Worm (Caenorhabditis elegans) whole organism, young adult: ENCODE data around the gene F45E1.4.

Source experiments
- F10E7.11 ChIP-seq: sonication (generic microtip); optimal IDR thresholded peaks from 2 replicates; lab custom pipeline; 2017; ENCODE audit warnings: mild to moderate bottlenecking, missing genetic modification characterization, moderate library complexity, missing compliant biosample characterization
- F37B4.10 ChIP-seq: fragments of 200-800 bp; sonication (Bioruptor generic); IDR thresholded peaks from 2 replicates; pipeline ENCODE4 v1.3.6; 2022; ENCODE audit warnings: missing genetic modification characterization, missing compliant biosample characterization
- F52B5.7 ChIP-seq: sonication (generic microtip); optimal IDR thresholded peaks from 2 replicates; lab custom pipeline; 2016; ENCODE audit warnings: mild to moderate bottlenecking, missing genetic modification characterization, missing compliant biosample characterization
- F57C9.4 ChIP-seq: sonication (generic microtip); optimal IDR thresholded peaks from 2 replicates; lab custom pipeline; 2017; ENCODE audit warnings: mild to moderate bottlenecking, missing genetic modification characterization, missing compliant biosample characterization
- T07F8.4 ChIP-seq: sonication (generic microtip); optimal IDR thresholded peaks from 2 replicates; lab custom pipeline; 2016; ENCODE audit warnings: mild to moderate bottlenecking, missing genetic modification characterization, moderate library complexity, missing compliant biosample characterization
- ZK185.1 ChIP-seq: sonication (generic microtip); optimal IDR thresholded peaks from 2 replicates; lab custom pipeline; 2016; ENCODE audit warnings: mild to moderate bottlenecking, missing genetic modification characterization, missing compliant biosample characterization; ENCODE audit not compliant: poor library complexity, severe bottlenecking
- ama-1 ChIP-seq, 3 experiments: fragments of 150-350 bp in 1 of 3; sonication (generic microtip) in 2 of 3; optimal IDR thresholded peaks; 2 replicates each; lab custom pipeline; 2014 to 2018; ENCODE audit warnings: missing biosample characterization in 2 of 3, missing genetic modification characterization in 2 of 3, missing genetic modification reagents in 2 of 3
- atf-7 ChIP-seq: sonication (generic microtip); optimal IDR thresholded peaks from 2 replicates; lab custom pipeline; 2017; ENCODE audit warnings: mild to moderate bottlenecking, missing genetic modification characterization, missing compliant biosample characterization
- athp-1 ChIP-seq: sonication (generic microtip); optimal IDR thresholded peaks from 2 replicates; lab custom pipeline; 2017; ENCODE audit warnings: mild to moderate bottlenecking, missing genetic modification characterization, missing compliant biosample characterization
- attf-5 ChIP-seq: fragments of 200-800 bp; sonication (Bioruptor generic); optimal IDR thresholded peaks from 2 replicates; lab custom pipeline; 2018; ENCODE audit warnings: mild to moderate bottlenecking, missing genetic modification characterization, missing compliant biosample characterization
- cebp-1 ChIP-seq, 2 experiments: fragments of 200-800 bp in 1 of 2; sonication (Bioruptor generic) in 1 of 2; sonication (generic microtip) in 1 of 2; IDR thresholded peaks in 1 of 2; optimal IDR thresholded peaks in 1 of 2; 2 replicates each; pipeline versions ENCODE4 v1.3.6 to Lab custom; 2017 to 2022; ENCODE audit warnings: missing compliant biosample characterization in 2 of 2, missing genetic modification characterization in 2 of 2, mild to moderate bottlenecking in 1 of 2, missing genetic modification reagents in 1 of 2, moderate library complexity in 1 of 2
- ceh-27 ChIP-seq: fragments of 200-800 bp; sonication (Bioruptor generic); optimal IDR thresholded peaks from 2 replicates; lab custom pipeline; 2018; ENCODE audit warnings: mild to moderate bottlenecking, missing genetic modification characterization, moderate library complexity, missing compliant biosample characterization
- ceh-79 ChIP-seq: sonication (generic microtip); optimal IDR thresholded peaks from 2 replicates; lab custom pipeline; 2017; ENCODE audit warnings: mild to moderate bottlenecking, missing genetic modification characterization, missing compliant biosample characterization
- chd-7 ChIP-seq: sonication (generic microtip); optimal IDR thresholded peaks from 2 replicates; lab custom pipeline; 2016; ENCODE audit warnings: mild to moderate bottlenecking, missing genetic modification characterization, moderate library complexity, missing compliant biosample characterization
- dpff-1 ChIP-seq: sonication (generic microtip); optimal IDR thresholded peaks from 2 replicates; lab custom pipeline; 2017; ENCODE audit warnings: mild to moderate bottlenecking, missing genetic modification characterization, missing compliant biosample characterization
- egrh-3 ChIP-seq: fragments of 200-800 bp; sonication (Bioruptor generic); IDR thresholded peaks from 2 replicates; pipeline ENCODE4 v1.3.6; 2022; ENCODE audit warnings: missing genetic modification reagents, missing genetic modification characterization, missing compliant biosample characterization
- ekl-4 ChIP-seq: fragments of 200-800 bp; sonication (Bioruptor generic); IDR thresholded peaks from 2 replicates; pipeline ENCODE4 v1.3.6; 2022; ENCODE audit warnings: missing genetic modification reagents, missing genetic modification characterization, missing compliant biosample characterization
- hmg-20 ChIP-seq: fragments of 200-800 bp; sonication (Bioruptor generic); IDR thresholded peaks from 2 replicates; pipeline ENCODE4 v1.3.6; 2022; ENCODE audit warnings: missing genetic modification reagents, missing genetic modification characterization, missing compliant biosample characterization
- hsf-1 ChIP-seq: fragments of 200-800 bp; sonication (Bioruptor generic); IDR thresholded peaks from 2 replicates; pipeline ENCODE4 v1.3.6; 2022; ENCODE audit warnings: missing genetic modification reagents, missing genetic modification characterization, missing compliant biosample characterization
- lag-1 ChIP-seq: fragments of 200-800 bp; sonication (Bioruptor generic); IDR thresholded peaks from 2 replicates; pipeline ENCODE4 v1.3.6; 2022; ENCODE audit warnings: missing genetic modification reagents, missing genetic modification characterization, missing compliant biosample characterization
- lin-26 ChIP-seq: fragments of 200-800 bp; sonication (Bioruptor generic); IDR thresholded peaks from 2 replicates; pipeline ENCODE4 v1.3.6; 2022; ENCODE audit warnings: missing genetic modification reagents, missing genetic modification characterization, missing compliant biosample characterization
- lin-40 ChIP-seq: sonication (generic microtip); optimal IDR thresholded peaks from 2 replicates; lab custom pipeline; 2016; ENCODE audit warnings: missing genetic modification characterization, mild to moderate bottlenecking, missing compliant biosample characterization, missing genotype, missing genetic modification reagents
- lir-1 ChIP-seq: fragments of 200-800 bp; sonication (Bioruptor generic); conservative IDR thresholded peaks from 2 replicates; pipeline ENCODE4 v1.3.6; 2022; ENCODE audit warnings: missing genetic modification reagents, missing genetic modification characterization, missing compliant biosample characterization
- madf-10 ChIP-seq: sonication (generic microtip); optimal IDR thresholded peaks from 2 replicates; lab custom pipeline; 2016; ENCODE audit warnings: mild to moderate bottlenecking, missing genetic modification characterization, missing compliant biosample characterization
- madf-3 ChIP-seq: fragments of 200-800 bp; sonication (Bioruptor generic); IDR thresholded peaks from 2 replicates; pipeline ENCODE4 v1.3.6; 2022; ENCODE audit warnings: missing genetic modification reagents, missing genetic modification characterization, missing compliant biosample characterization
- madf-8 ChIP-seq: fragments of 200-800 bp; sonication (Bioruptor generic); conservative IDR thresholded peaks from 2 replicates; pipeline ENCODE4 v1.3.6; 2022; ENCODE audit warnings: missing genetic modification reagents, missing genetic modification characterization, missing compliant biosample characterization
- mcd-1 ChIP-seq: fragments of 200-800 bp; sonication (Bioruptor generic); IDR thresholded peaks from 2 replicates; pipeline ENCODE4 v1.3.6; 2022; ENCODE audit warnings: missing genetic modification reagents, missing genetic modification characterization, missing compliant biosample characterization
- mel-28 ChIP-seq: sonication (generic microtip); optimal IDR thresholded peaks from 2 replicates; lab custom pipeline; 2016; ENCODE audit warnings: borderline replicate concordance, mild to moderate bottlenecking, missing genetic modification characterization, missing compliant biosample characterization
- nhr-27 ChIP-seq: fragments of 200-800 bp; sonication (Bioruptor generic); optimal IDR thresholded peaks from 2 replicates; lab custom pipeline; 2018; ENCODE audit warnings: mild to moderate bottlenecking, missing genetic modification characterization, moderate library complexity, missing compliant biosample characterization
- nhr-80 ChIP-seq: sonication (generic microtip); optimal IDR thresholded peaks from 2 replicates; lab custom pipeline; 2016; ENCODE audit warnings: missing genetic modification characterization, missing compliant biosample characterization
- nhr-90 ChIP-seq: sonication (generic microtip); optimal IDR thresholded peaks from 2 replicates; lab custom pipeline; 2016; ENCODE audit warnings: missing genotype, mild to moderate bottlenecking, missing genetic modification characterization, missing compliant biosample characterization
- pbrm-1 ChIP-seq: fragments of 200-800 bp; sonication (Bioruptor generic); IDR thresholded peaks from 2 replicates; pipeline ENCODE4 v1.3.6; 2022; ENCODE audit warnings: missing genetic modification reagents, missing genetic modification characterization, missing compliant biosample characterization
- pha-4 ChIP-seq: fragments of 150-350 bp; sonication (generic microtip); optimal IDR thresholded peaks from 2 replicates; lab custom pipeline; 2014; ENCODE audit warnings: missing biosample characterization, missing genetic modification reagents, missing genetic modification characterization
- rcor-1 ChIP-seq: fragments of 200-800 bp; sonication (Bioruptor generic); IDR thresholded peaks from 2 replicates; pipeline ENCODE4 v1.3.6; 2022; ENCODE audit warnings: missing genetic modification reagents, missing genetic modification characterization, missing compliant biosample characterization
- sea-2 ChIP-seq: fragments of 200-800 bp; sonication (Bioruptor generic); IDR thresholded peaks from 2 replicates; pipeline ENCODE4 v1.3.6; 2022; ENCODE audit warnings: missing genetic modification characterization, missing compliant biosample characterization
- somi-1 ChIP-seq: fragments of 200-800 bp; sonication (Bioruptor generic); optimal IDR thresholded peaks from 2 replicates; lab custom pipeline; 2018; ENCODE audit warnings: mild to moderate bottlenecking, missing genetic modification characterization, missing compliant biosample characterization
- tbp1 ChIP-seq: fragments of 200-800 bp; sonication (Bioruptor generic); optimal IDR thresholded peaks from 2 replicates; lab custom pipeline; 2018; ENCODE audit warnings: mild to moderate bottlenecking, missing genetic modification characterization, missing compliant biosample characterization
- tlf-1 ChIP-seq: fragments of 200-800 bp; sonication (Bioruptor generic); optimal IDR thresholded peaks from 2 replicates; lab custom pipeline; 2018; ENCODE audit warnings: mild to moderate bottlenecking, missing genetic modification characterization, missing compliant biosample characterization
- zim-3 ChIP-seq: sonication (generic microtip); optimal IDR thresholded peaks from 2 replicates; lab custom pipeline; 2017; ENCODE audit warnings: mild to moderate bottlenecking, missing genetic modification characterization, moderate library complexity, missing compliant biosample characterization
- ztf-18 ChIP-seq: sonication (generic microtip); optimal IDR thresholded peaks from 2 replicates; lab custom pipeline; 2016; ENCODE audit warnings: missing genotype, mild to moderate bottlenecking, missing genetic modification characterization, missing compliant biosample characterization
- ztf-22 ChIP-seq: fragments of 200-800 bp; sonication (Bioruptor generic); optimal IDR thresholded peaks from 2 replicates; lab custom pipeline; 2018; ENCODE audit warnings: mild to moderate bottlenecking, missing genetic modification characterization, moderate library complexity, missing compliant biosample characterization
- ztf-26 ChIP-seq: sonication (generic microtip); optimal IDR thresholded peaks from 2 replicates; lab custom pipeline; 2017; ENCODE audit warnings: missing genetic modification characterization, missing compliant biosample characterization
- ztf-3 ChIP-seq: fragments of 200-800 bp; sonication (Bioruptor generic); optimal IDR thresholded peaks from 2 replicates; lab custom pipeline; 2018; ENCODE audit warnings: mild to moderate bottlenecking, missing genetic modification characterization, missing compliant biosample characterization

Gene F45E1.4

DNA sequence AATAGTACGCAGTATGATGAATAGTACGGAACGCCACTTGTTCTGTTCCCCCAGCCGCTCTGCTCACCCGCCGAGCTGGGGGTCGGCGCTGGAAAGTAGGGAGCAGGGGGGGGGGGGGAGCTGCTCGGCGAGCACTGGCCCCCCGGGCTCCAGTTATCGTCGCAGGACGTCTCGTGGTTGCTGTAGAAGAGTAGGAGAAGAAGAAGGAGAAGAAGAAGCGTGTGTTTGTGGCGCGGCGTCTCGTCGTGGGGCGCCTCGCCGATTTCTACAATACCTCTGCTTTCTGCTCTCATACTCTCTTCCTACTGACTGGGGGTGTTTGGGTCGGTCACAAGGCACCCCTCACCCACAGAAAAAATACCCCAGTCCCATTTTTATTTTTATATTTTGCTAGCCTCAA, 31.5 kb downstream of the F45E1.4 start (continued):
- TF ChIP-seq attf-5 (peak; percentile 40), F52B5.7 (tag; lab: Kevin White, UChicago) (peak; percentile 29), nhr-90 (tag; lab: Kevin White, UChicago) (no peak), lag-1 (0 out of 2 replicates have a peak, but pooled peaks have one; percentile 13), lir-1 (GFP tag; lab: Robert Waterston, UW) (0 out of 2 replicates have a peak, but pooled peaks have one; percentile 17), lin-26 (GFP tag; lab: Robert Waterston, UW) (peak; percentile 75; the same call in 1 of the 2 replicates), egrh-3 (GFP tag; lab: Robert Waterston, UW) (peak; percentile 100), ceh-27 (GFP tag; lab: Kevin White, UChicago) (no peak)

DNA sequence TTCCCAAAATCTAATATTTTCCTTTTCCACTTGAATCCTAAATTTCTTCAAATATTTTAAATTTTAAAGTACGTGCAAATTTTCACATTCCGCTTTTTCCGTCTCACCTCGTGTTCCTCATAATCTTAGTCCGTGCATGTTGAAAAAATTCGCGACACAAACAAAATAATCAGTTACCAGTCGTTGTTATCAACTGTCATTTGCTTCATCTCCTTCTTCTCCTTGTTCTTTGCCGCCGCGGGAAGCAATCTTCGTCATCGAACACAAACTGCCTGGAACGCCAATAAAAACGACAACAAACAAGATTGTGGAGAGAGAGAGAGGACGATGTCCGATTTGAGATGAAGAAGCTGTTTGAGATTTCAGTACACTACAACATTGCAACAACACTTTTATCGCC, 32.0 kb downstream of the F45E1.4 start, which contains the start of gene C34D10.5:
C34D10.5 (plus strand) TSS at position 269 of the 400 bp plus-strand sequence.
- peak; percentile 35 for TF ChIP-seq pha-4 (tag; lab: Kevin White, UChicago)
- peak; percentile 26 for TF ChIP-seq nhr-80 (tag; lab: Kevin White, UChicago)
- no peak for TF ChIP-seq mel-28 (tag; lab: Kevin White, UChicago)

DNA sequence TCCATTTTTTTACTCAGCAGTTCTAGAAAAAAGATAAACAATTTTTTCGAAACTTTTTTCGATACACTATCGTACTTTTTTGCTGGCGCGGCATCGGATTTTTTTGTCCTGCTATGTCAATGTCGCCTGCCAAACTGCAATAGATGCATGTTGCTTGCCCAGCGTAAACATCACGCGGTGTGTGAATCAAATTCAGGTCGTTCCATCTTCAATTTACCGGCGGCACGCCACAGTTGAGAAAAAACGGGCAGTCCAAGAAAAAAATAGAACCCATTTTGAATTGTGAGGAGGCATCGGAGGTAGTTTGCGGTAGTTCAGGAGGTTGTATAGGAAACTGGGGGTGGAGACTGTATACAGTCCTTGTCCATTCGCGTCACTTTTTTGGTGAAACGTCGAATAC, 32.7 kb downstream of the F45E1.4 start:
- TF ChIP-seq dpff-1 (tag; lab: Kevin White, UChicago) (no peak), tbp1 (GFP tag; lab: Kevin White, UChicago) (peak; percentile 18), somi-1 (GFP tag; lab: Kevin White, UChicago) (peak; percentile 32), F57C9.4 (tag; lab: Kevin White, UChicago) (no peak), ztf-18 (tag; lab: Kevin White, UChicago) (no peak), ztf-26 (peak; percentile 53), sea-2 (no peak), F10E7.11 (tag; lab: Kevin White, UChicago) (no peak), chd-7 (tag; lab: Kevin White, UChicago) (no peak), T07F8.4 (tag; lab: Kevin White, UChicago) (no peak), ama-1 (optimal IDR thresholded peaks at IDR 0.05; lab: Kevin White, UChicago) (peak; percentile 24), ama-1 (GFP tag; optimal IDR thresholded peaks at IDR 0.05; lab: Kevin White, UChicago) (no peak), cebp-1 (GFP tag; IDR thresholded peaks at IDR 0.05; lab: Robert Waterston, UW) (no peak), cebp-1 (tag; optimal IDR thresholded peaks at IDR 0.05; lab: Kevin White, UChicago) (peak; percentile 34), ceh-79 (tag; lab: Kevin White, UChicago) (no peak), pbrm-1 (GFP tag; lab: Robert Waterston, UW) (0 out of 2 replicates have a peak, but pooled peaks have one; percentile 20), lin-40 (tag; lab: Kevin White, UChicago) (no peak), ceh-27 (GFP tag; lab: Kevin White, UChicago) (peak; percentile 26)
- TF ChIP-seq, all 124 proteins: peak for 7

DNA sequence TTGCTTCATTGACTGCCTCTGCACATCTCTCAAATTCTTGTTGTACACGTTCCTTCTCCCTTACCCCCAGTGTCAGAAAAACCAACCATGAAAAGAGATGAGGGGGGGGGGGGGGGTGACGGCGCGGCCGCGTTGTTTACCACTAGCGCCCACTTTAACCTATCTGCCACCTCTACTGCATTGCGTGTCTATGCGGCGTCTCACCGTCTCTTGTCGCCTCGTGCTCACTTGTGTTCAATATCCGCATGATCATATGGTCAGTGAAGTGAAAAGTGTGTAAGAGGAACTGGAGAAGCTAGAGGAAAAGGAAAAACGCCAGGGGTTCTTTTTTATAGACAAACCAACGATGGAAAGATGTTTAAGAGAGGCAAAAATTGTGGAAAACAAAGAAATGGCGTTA, 33.9 kb downstream of the F45E1.4 start:
- TF ChIP-seq atf-7 (tag; lab: Kevin White, UChicago): peak; percentile 89
- TF ChIP-seq zim-3 (tag; lab: Kevin White, UChicago): peak; percentile 30
- TF ChIP-seq ZK185.1 (tag; lab: Kevin White, UChicago): peak; percentile 58
- TF ChIP-seq madf-8 (GFP tag; lab: Robert Waterston, UW): no peak
- TF ChIP-seq madf-10 (tag; lab: Kevin White, UChicago): peak; percentile 70
- TF ChIP-seq tlf-1 (GFP tag; lab: Kevin White, UChicago): peak; percentile 45
- TF ChIP-seq nhr-27: no peak
- 0 out of 2 replicates have a peak, but pooled peaks have one; percentile 26 for TF ChIP-seq F37B4.10 (GFP tag; lab: Robert Waterston, UW)
- peak; percentile 58 for TF ChIP-seq mcd-1 (GFP tag; lab: Robert Waterston, UW)
- TF ChIP-seq ztf-22: peak; percentile 74
- peak; percentile 29 for TF ChIP-seq ceh-79 (tag; lab: Kevin White, UChicago)
- peak; percentile 83 for TF ChIP-seq ztf-3 (GFP tag; lab: Kevin White, UChicago)
- peak; percentile 43; the same call in 1 of the 2 replicates for TF ChIP-seq rcor-1 (GFP tag; lab: Robert Waterston, UW)
- peak; percentile 52; the same call in 1 of the 2 replicates for TF ChIP-seq hsf-1 (GFP tag; lab: Robert Waterston, UW)
- no peak for TF ChIP-seq madf-3
- TF ChIP-seq ekl-4: peak; percentile 56
- peak; percentile 85 for TF ChIP-seq somi-1 (GFP tag; lab: Kevin White, UChicago)
- TF ChIP-seq hmg-20 (GFP tag; lab: Robert Waterston, UW): peak; percentile 50; the same call in 1 of the 2 replicates
- no peak for TF ChIP-seq athp-1 (tag; lab: Kevin White, UChicago)
